Worm (Caenorhabditis elegans) whole organism, L4/young adult: ENCODE data around the gene F49F1.2.

Experiments used
- W03F9.2 ChIP-seq: fragments of 150-350 bp; optimal IDR thresholded peaks from 2 replicates; lab custom pipeline; 2014; ENCODE audit warnings: missing biosample characterization, missing genetic modification characterization
- him-1 ChIP-seq: sonication (generic microtip); optimal IDR thresholded peaks from 2 replicates; lab custom pipeline; 2016; ENCODE audit warnings: missing genotype, missing genetic modification reagents, missing genetic modification characterization, missing compliant biosample characterization

- no peak for TF ChIP-seq W03F9.2 (tag; lab: Kevin White, UChicago)
- TF ChIP-seq him-1 (tag; lab: Kevin White, UChicago): no peak
Measured at ce11 chrIV:4112387-4112786, 3.4 kb upstream of the F49F1.2 start, which contains the start of gene F49F1.14.
